Worm (Caenorhabditis elegans) whole organism, L2 larva: ENCODE data around the gene srh-281.

Source experiments
- ZK546.5 ChIP-seq: sonication (generic microtip); optimal IDR thresholded peaks from 2 replicates; lab custom pipeline; 2017; ENCODE audit warnings: missing biosample characterization, missing genetic modification characterization
- elt-1 ChIP-seq: fragments of 150-350 bp; optimal IDR thresholded peaks from 2 replicates; lab custom pipeline; 2014; ENCODE audit warnings: missing biosample characterization, missing genetic modification characterization
- mdl-1 ChIP-seq, 2 experiments: fragments of 150-350 bp in 1 of 2; sonication (generic microtip) in 1 of 2; optimal IDR thresholded peaks; 2 replicates each; lab custom pipeline; 2017; ENCODE audit warnings: missing biosample characterization in 2 of 2, missing genetic modification characterization in 2 of 2
- ztf-11 ChIP-seq: sonication (generic microtip); optimal IDR thresholded peaks from 2 replicates; lab custom pipeline; 2017; ENCODE audit warnings: missing biosample characterization, missing genetic modification characterization

ce11 chrV:16233624-16234023 is 43.0 kb downstream of the srh-281 start, which contains the start of gene clec-233:
- TF ChIP-seq ztf-11 (tag; lab: Kevin White, UChicago) (no peak), ZK546.5 (no peak), elt-1 (no peak), mdl-1 (tag; optimal IDR thresholded peaks at IDR 0.05; lab: Kevin White, UChicago) (no peak)
